Fruit fly (Drosophila melanogaster) S2 (cell line): ENCODE results near the gene CG11790.

Source experiments
- CG8478 ChIP-seq: fragments of >200 bp; optimal IDR thresholded peaks from 2 replicates; lab custom pipeline; 2018
- CTCF ChIP-seq, 2 experiments: fragments of >200 bp; optimal IDR thresholded peaks; 2 replicates each; lab custom pipeline; 2018

dm6 chr3R:25046023-25046422 is 1.5 kb upstream of the CG11790 start, which contains the start of gene CG11786:
- no peak for TF ChIP-seq CG8478
- TF ChIP-seq CTCF (optimal IDR thresholded peaks at IDR 0.05; lab: Kevin White, UChicago) = no peak
